Worm (Caenorhabditis elegans) whole organism, L2 larva: ENCODE results near the gene gly-9.

Source experiments
- C34F6.9 ChIP-seq: fragments of 150-350 bp; optimal IDR thresholded peaks from 2 replicates; lab custom pipeline; 2014; ENCODE audit warnings: missing biosample characterization, missing genetic modification characterization
- R02D3.7 ChIP-seq: fragments of 150-350 bp; optimal IDR thresholded peaks from 2 replicates; lab custom pipeline; 2014; ENCODE audit warnings: missing biosample characterization, missing genetic modification characterization
- Y55F3AM.14 ChIP-seq: fragments of 200-800 bp; sonication (Bioruptor generic); optimal IDR thresholded peaks from 2 replicates; lab custom pipeline; 2018; ENCODE audit warnings: mild to moderate bottlenecking, missing genetic modification characterization, missing compliant biosample characterization
- ZK546.5 ChIP-seq: sonication (generic microtip); optimal IDR thresholded peaks from 2 replicates; lab custom pipeline; 2017; ENCODE audit warnings: missing biosample characterization, missing genetic modification characterization
- alr-1 ChIP-seq: fragments of 150-350 bp; optimal IDR thresholded peaks from 2 replicates; lab custom pipeline; 2014; ENCODE audit warnings: missing biosample characterization, missing genetic modification characterization
- aly-2 ChIP-seq: fragments of 150-350 bp; optimal IDR thresholded peaks from 2 replicates; lab custom pipeline; 2014; ENCODE audit warnings: missing biosample characterization, missing genetic modification characterization
- ama-1 ChIP-seq: fragments of 150-350 bp; optimal IDR thresholded peaks from 2 replicates; lab custom pipeline; 2018; ENCODE audit warnings: inconsistent platforms
- blmp-1 ChIP-seq: sonication (generic microtip); optimal IDR thresholded peaks from 2 replicates; lab custom pipeline; 2017; ENCODE audit warnings: missing genetic modification characterization, mild to moderate bottlenecking, missing compliant biosample characterization, antibody characterized with exemption, moderate library complexity; ENCODE audit not compliant: insufficient read depth
- ceh-16 ChIP-seq: fragments of 150-350 bp; optimal IDR thresholded peaks from 2 replicates; lab custom pipeline; 2014; ENCODE audit warnings: missing biosample characterization, missing genetic modification characterization
- ceh-82 ChIP-seq: fragments of 150-350 bp; optimal IDR thresholded peaks from 2 replicates; lab custom pipeline; 2014; ENCODE audit warnings: missing biosample characterization, missing genetic modification characterization
- crh-2 ChIP-seq: sonication (generic microtip); optimal IDR thresholded peaks from 2 replicates; lab custom pipeline; 2017; ENCODE audit warnings: missing biosample characterization, missing genetic modification characterization
- dmd-4 ChIP-seq: sonication (generic microtip); optimal IDR thresholded peaks from 2 replicates; lab custom pipeline; 2017; ENCODE audit warnings: missing biosample characterization, missing genetic modification characterization
- egl-27 ChIP-seq: sonication (generic microtip); optimal IDR thresholded peaks from 3 replicates; lab custom pipeline; 2017; ENCODE audit warnings: missing biosample characterization, missing genetic modification reagents, missing genetic modification characterization
- elt-1 ChIP-seq: fragments of 150-350 bp; optimal IDR thresholded peaks from 2 replicates; lab custom pipeline; 2014; ENCODE audit warnings: missing biosample characterization, missing genetic modification characterization
- elt-3 ChIP-seq: sonication (generic microtip); optimal IDR thresholded peaks from 2 replicates; lab custom pipeline; 2017; ENCODE audit warnings: missing biosample characterization, missing genetic modification characterization
- fos-1 ChIP-seq: fragments of 150-350 bp; optimal IDR thresholded peaks from 2 replicates; lab custom pipeline; 2014; ENCODE audit warnings: missing biosample characterization, missing genetic modification characterization
- gmeb-1 ChIP-seq: fragments of 150-350 bp; optimal IDR thresholded peaks from 2 replicates; lab custom pipeline; 2014; ENCODE audit warnings: missing biosample characterization, missing genetic modification characterization
- lin-11 ChIP-seq: fragments of 150-350 bp; sonication (generic microtip); optimal IDR thresholded peaks from 2 replicates; lab custom pipeline; 2014; ENCODE audit warnings: missing biosample characterization, missing genetic modification characterization, inconsistent platforms, mixed read lengths
- lin-13 ChIP-seq: fragments of 150-350 bp; optimal IDR thresholded peaks from 2 replicates; lab custom pipeline; 2014; ENCODE audit warnings: missing biosample characterization, missing genetic modification reagents, missing genetic modification characterization
- lin-39 ChIP-seq: fragments of 150-350 bp; optimal IDR thresholded peaks from 2 replicates; lab custom pipeline; 2014; ENCODE audit warnings: missing biosample characterization, missing genetic modification reagents, missing genetic modification characterization
- lsy-2 ChIP-seq, 2 experiments: fragments of 150-350 bp in 1 of 2; sonication (generic microtip) in 1 of 2; optimal IDR thresholded peaks; 2 replicates each; lab custom pipeline; 2014 to 2017; ENCODE audit warnings: missing biosample characterization in 2 of 2, missing genetic modification characterization in 2 of 2
- mab-5 ChIP-seq: fragments of 150-350 bp; optimal IDR thresholded peaks from 2 replicates; lab custom pipeline; 2014; ENCODE audit warnings: missing biosample characterization, missing genetic modification characterization
- mbf-1 ChIP-seq: sonication (generic microtip); optimal IDR thresholded peaks from 2 replicates; lab custom pipeline; 2017; ENCODE audit warnings: missing biosample characterization, missing genetic modification characterization
- mdl-1 ChIP-seq, 2 experiments: fragments of 150-350 bp in 1 of 2; sonication (generic microtip) in 1 of 2; optimal IDR thresholded peaks; 2 replicates each; lab custom pipeline; 2017; ENCODE audit warnings: missing biosample characterization in 2 of 2, missing genetic modification characterization in 2 of 2
- nhr-11 ChIP-seq: fragments of 150-350 bp; optimal IDR thresholded peaks from 2 replicates; lab custom pipeline; 2014; ENCODE audit warnings: missing biosample characterization, missing genetic modification characterization
- nhr-12 ChIP-seq: fragments of 150-350 bp; optimal IDR thresholded peaks from 2 replicates; lab custom pipeline; 2014; ENCODE audit warnings: missing biosample characterization, missing genetic modification characterization
- nhr-21 ChIP-seq: fragments of 150-350 bp; optimal IDR thresholded peaks from 2 replicates; lab custom pipeline; 2014; ENCODE audit warnings: missing biosample characterization, missing genetic modification characterization
- nhr-23 ChIP-seq: fragments of 150-350 bp; optimal IDR thresholded peaks from 2 replicates; lab custom pipeline; 2014; ENCODE audit warnings: missing biosample characterization, missing genetic modification reagents, missing genetic modification characterization
- nhr-25 ChIP-seq: fragments of 150-350 bp; sonication (generic microtip); optimal IDR thresholded peaks from 3 replicates; lab custom pipeline; 2014; ENCODE audit warnings: missing biosample characterization, missing genetic modification characterization
- nhr-6 ChIP-seq: fragments of 150-350 bp; optimal IDR thresholded peaks from 2 replicates; lab custom pipeline; 2014; ENCODE audit warnings: missing biosample characterization, missing genetic modification characterization
- nhr-77 ChIP-seq: fragments of 150-350 bp; optimal IDR thresholded peaks from 2 replicates; lab custom pipeline; 2014; ENCODE audit warnings: missing biosample characterization, missing genetic modification characterization
- peb-1 ChIP-seq: fragments of 150-350 bp; optimal IDR thresholded peaks from 2 replicates; lab custom pipeline; 2014; ENCODE audit warnings: missing biosample characterization, missing genetic modification characterization
- sem-4 ChIP-seq: fragments of 150-350 bp; optimal IDR thresholded peaks from 2 replicates; lab custom pipeline; 2014; ENCODE audit warnings: missing biosample characterization, missing genetic modification reagents, missing genetic modification characterization
- skn-1 ChIP-seq: sonication (generic microtip); optimal IDR thresholded peaks from 2 replicates; lab custom pipeline; 2017; ENCODE audit warnings: missing biosample characterization, missing genetic modification characterization
- sma-3 ChIP-seq: sonication (generic microtip); optimal IDR thresholded peaks from 2 replicates; lab custom pipeline; 2016; ENCODE audit warnings: missing genetic modification reagents, missing genetic modification characterization, missing compliant biosample characterization
- sma-9 ChIP-seq, 2 experiments: fragments of 150-350 bp in 1 of 2; sonication (generic microtip) in 1 of 2; optimal IDR thresholded peaks; 2 replicates each; lab custom pipeline; 2014 to 2016; ENCODE audit warnings: missing genetic modification characterization in 2 of 2, mild to moderate bottlenecking in 1 of 2, missing biosample characterization in 1 of 2, missing compliant biosample characterization in 1 of 2, missing genetic modification reagents in 1 of 2, moderate library complexity in 1 of 2
- snpc-4 ChIP-seq: fragments of 150-350 bp; optimal IDR thresholded peaks from 2 replicates; lab custom pipeline; 2014; ENCODE audit warnings: missing biosample characterization, missing genetic modification characterization
- unc-55 ChIP-seq: fragments of 150-350 bp; sonication (generic microtip); optimal IDR thresholded peaks from 3 replicates; lab custom pipeline; 2014; ENCODE audit warnings: missing biosample characterization, missing genetic modification reagents, missing genetic modification characterization
- unc-62 ChIP-seq: fragments of 150-350 bp; optimal IDR thresholded peaks from 2 replicates; lab custom pipeline; 2014; ENCODE audit warnings: missing biosample characterization, missing genetic modification reagents, missing genetic modification characterization
- zag-1 ChIP-seq: fragments of 150-350 bp; optimal IDR thresholded peaks from 2 replicates; lab custom pipeline; 2014; ENCODE audit warnings: missing biosample characterization, missing genetic modification characterization
- ztf-1 ChIP-seq: fragments of 200-800 bp; sonication (Bioruptor generic); conservative IDR thresholded peaks from 2 replicates; pipeline ENCODE4 v1.3.6; 2022; ENCODE audit warnings: missing genetic modification characterization, missing compliant biosample characterization
- ztf-11 ChIP-seq: sonication (generic microtip); optimal IDR thresholded peaks from 2 replicates; lab custom pipeline; 2017; ENCODE audit warnings: missing biosample characterization, missing genetic modification characterization

Gene gly-9

ce11 chrIII:11243421-11243820, 47.0 kb downstream of the gly-9 start (continued):
- no peak for TF ChIP-seq mbf-1 (tag; lab: Kevin White, UChicago)
- TF ChIP-seq C34F6.9 (tag; lab: Kevin White, UChicago) = peak; percentile 85
- peak; percentile 85 for TF ChIP-seq unc-55 (GFP tag; lab: Kevin White, UChicago)
- no peak for TF ChIP-seq zag-1 (tag; lab: Kevin White, UChicago)
- TF ChIP-seq lsy-2 (tag; optimal IDR thresholded peaks at IDR 0.05; lab: Kevin White, UChicago) = peak; percentile 29 to 67
- no peak for TF ChIP-seq ztf-11 (tag; lab: Kevin White, UChicago)
- peak; percentile 93 for TF ChIP-seq crh-2 (tag; lab: Kevin White, UChicago)
- TF ChIP-seq peb-1 (tag; lab: Kevin White, UChicago) = no peak
- no peak for TF ChIP-seq ceh-16 (tag; lab: Kevin White, UChicago)
- TF ChIP-seq nhr-23 (tag; lab: Kevin White, UChicago) = no peak
- no peak for TF ChIP-seq ceh-82
- TF ChIP-seq skn-1 (tag; lab: Kevin White, UChicago) = no peak
- no peak for TF ChIP-seq ztf-1
- no peak for TF ChIP-seq ZK546.5 (tag; lab: Kevin White, UChicago)
- TF ChIP-seq nhr-21 (tag; lab: Kevin White, UChicago) = peak; percentile 61
- TF ChIP-seq mdl-1 (tag; optimal IDR thresholded peaks at IDR 0.05; lab: Kevin White, UChicago) = peak; percentile 5 to 9

- peak; percentile 85 for TF ChIP-seq blmp-1 (tag; lab: Kevin White, UChicago)
- TF ChIP-seq ZK546.5 (tag; lab: Kevin White, UChicago) = no peak
- TF ChIP-seq ztf-1 = no peak
- no peak for TF ChIP-seq nhr-23 (tag; lab: Kevin White, UChicago)
- TF ChIP-seq sma-9 (GFP tag; optimal IDR thresholded peaks at IDR 0.05; lab: Kevin White, UChicago) = peak; percentile 29
- no peak for TF ChIP-seq sma-9 (tag; optimal IDR thresholded peaks at IDR 0.05; lab: Kevin White, UChicago)
- TF ChIP-seq egl-27 (tag; lab: Kevin White, UChicago) = no peak
- no peak for TF ChIP-seq sem-4 (tag; lab: Kevin White, UChicago)
- peak; percentile 97 for TF ChIP-seq fos-1 (tag; lab: Kevin White, UChicago)
- TF ChIP-seq gmeb-1 (tag; lab: Kevin White, UChicago) = no peak
Measured at ce11 chrIII:11241583-11242187, 48.7 kb downstream of the gly-9 start.

- no peak for TF ChIP-seq nhr-12 (tag; lab: Kevin White, UChicago)
- no peak for TF ChIP-seq peb-1 (tag; lab: Kevin White, UChicago)
- TF ChIP-seq snpc-4 (tag; lab: Kevin White, UChicago) = no peak
- no peak for TF ChIP-seq unc-62
- TF ChIP-seq egl-27 (tag; lab: Kevin White, UChicago) = no peak
- no peak for TF ChIP-seq aly-2 (tag; lab: Kevin White, UChicago)
- no peak for TF ChIP-seq lin-13 (GFP tag; lab: Kevin White, UChicago)
- no peak for TF ChIP-seq lin-11 (tag; lab: Kevin White, UChicago)
- TF ChIP-seq nhr-23 (tag; lab: Kevin White, UChicago) = no peak
- TF ChIP-seq blmp-1 (tag; lab: Kevin White, UChicago) = peak; percentile 55
- no peak for TF ChIP-seq ZK546.5 (tag; lab: Kevin White, UChicago)
- TF ChIP-seq fos-1 (tag; lab: Kevin White, UChicago) = peak; percentile 81
- no peak for TF ChIP-seq lin-39
- TF ChIP-seq lsy-2 (tag; optimal IDR thresholded peaks at IDR 0.05; lab: Kevin White, UChicago) = no peak
- peak; percentile 55 for TF ChIP-seq nhr-25
- TF ChIP-seq gmeb-1 (tag; lab: Kevin White, UChicago) = no peak
- no peak for TF ChIP-seq R02D3.7
- TF ChIP-seq alr-1 = no peak
- TF ChIP-seq sma-3 (GFP tag; lab: Kevin White, UChicago) = no peak
- TF ChIP-seq mab-5 (tag; lab: Kevin White, UChicago) = no peak
- no peak for TF ChIP-seq ceh-16 (tag; lab: Kevin White, UChicago)
- TF ChIP-seq Y55F3AM.14 (GFP tag; lab: Kevin White, UChicago) = no peak
- no peak for TF ChIP-seq ztf-1
- TF ChIP-seq elt-3 = no peak
- TF ChIP-seq ama-1 (lab: Kevin White, UChicago) = no peak
- TF ChIP-seq elt-1 = no peak
- peak; percentile 14 for TF ChIP-seq crh-2 (tag; lab: Kevin White, UChicago)
- TF ChIP-seq nhr-6 (tag; lab: Kevin White, UChicago) = no peak
- no peak for TF ChIP-seq dmd-4 (tag; lab: Kevin White, UChicago)
- TF ChIP-seq C34F6.9 (tag; lab: Kevin White, UChicago) = no peak
- no peak for TF ChIP-seq nhr-11
- no peak for TF ChIP-seq nhr-77 (tag; lab: Kevin White, UChicago)
- TF ChIP-seq zag-1 (tag; lab: Kevin White, UChicago) = no peak
- TF ChIP-seq sma-9 (GFP tag; optimal IDR thresholded peaks at IDR 0.05; lab: Kevin White, UChicago) = peak; percentile 32
- no peak for TF ChIP-seq sma-9 (tag; optimal IDR thresholded peaks at IDR 0.05; lab: Kevin White, UChicago)
Measured at ce11 chrIII:11240776-11241175, 49.6 kb downstream of the gly-9 start.
